Worm (Caenorhabditis elegans): ENCODE measurements around the gene F10E7.5.

The F10E7.5 gene

ce11 chrII:7072590-7073536, 38.9 kb upstream of the F10E7.5 start (continued):
- TF ChIP-seq ztf-11 (tag; optimal IDR thresholded peaks at IDR 0.05) (no peak), lin-29 (GFP tag; IDR thresholded peaks at IDR 0.05) (no peak), nhr-102 (tag; optimal IDR thresholded peaks at IDR 0.05) (no peak), spr-3 (GFP tag; optimal IDR thresholded peaks at IDR 0.05) (no peak), zip-11 (GFP tag; IDR thresholded peaks at IDR 0.05) (no peak), dmd-9 (GFP tag; IDR thresholded peaks at IDR 0.05) (no peak), nhr-111 (GFP tag; optimal IDR thresholded peaks at IDR 0.05) (no peak), ZK546.5 (tag; optimal IDR thresholded peaks at IDR 0.05) (no peak), nhr-41 (GFP tag; IDR thresholded peaks at IDR 0.05) (no peak), lin-13 (GFP tag; optimal IDR thresholded peaks at IDR 0.05) (peak; percentile 21), lim-7 (GFP tag; IDR thresholded peaks at IDR 0.05) (no peak), R02D3.7 (tag; optimal IDR thresholded peaks at IDR 0.05) (no peak), ZK337.2 (GFP tag; IDR thresholded peaks at IDR 0.05) (no peak), jun-1 (tag; optimal IDR thresholded peaks at IDR 0.05) (no peak), nhr-237 (tag; optimal IDR thresholded peaks at IDR 0.05) (no peak), daf-12 (tag; optimal IDR thresholded peaks at IDR 0.05) (no peak), ceh-62 (tag; optimal IDR thresholded peaks at IDR 0.05) (no peak), dmd-8 (GFP tag; IDR thresholded peaks at IDR 0.05) (no peak), duxl-1 (tag; optimal IDR thresholded peaks at IDR 0.05; ENCODE audit: poor library complexity) (no peak), lin-1 (GFP tag; IDR thresholded peaks at IDR 0.05) (peak; percentile 68; the same call in 1 of the 2 replicates), skn-1 (tag; optimal IDR thresholded peaks at IDR 0.05) (no peak)

- TF ChIP-seq nhr-41 (GFP tag; IDR thresholded peaks at IDR 0.05) (no peak), ceh-32 (tag; optimal IDR thresholded peaks at IDR 0.05; ENCODE audit: poor library complexity) (no peak), daf-19 (GFP tag; conservative IDR thresholded peaks at IDR 0.05) (no peak), nhr-25 (tag; optimal IDR thresholded peaks at IDR 0.05; ENCODE audit: borderline replicate concordance, insufficient read depth) (no peak), pqm-1 (tag; optimal IDR thresholded peaks at IDR 0.05) (no peak), dmd-6 (GFP tag; IDR thresholded peaks at IDR 0.05) (no peak), dpl-1 (GFP tag; optimal IDR thresholded peaks at IDR 0.05) (no peak)
These were observed 38.3 kb upstream of the F10E7.5 start, which contains the start of gene kat-1 for ce11 chrII:7073537-7073913. Gene kat-1, plus strand, starts transcription at chrII:7073814.

ce11 chrII:7075564-7076228, 36.1 kb upstream of the F10E7.5 start, which contains the start of gene T02G5.7:
Gene T02G5.7, plus strand, starts transcription at chrII:7075614.
- 0 out of 2 replicates have a peak, but pooled peaks have one; percentile 22 for TF ChIP-seq zfp-3 (GFP tag; conservative IDR thresholded peaks at IDR 0.05)
- peak in 1 of 2 experiments; percentile 39 for TF ChIP-seq daf-16 (GFP tag; optimal IDR thresholded peaks at IDR 0.05)
- no peak for TF ChIP-seq daf-16 (tag; optimal IDR thresholded peaks at IDR 0.05)
- no peak for TF ChIP-seq nhr-10 (tag; optimal IDR thresholded peaks at IDR 0.05)
- 0 out of 2 replicates have a peak, but pooled peaks have one; percentile 24 for TF ChIP-seq Y48G9A.11 (GFP tag; IDR thresholded peaks at IDR 0.05)
- TF ChIP-seq dmd-9 (GFP tag; IDR thresholded peaks at IDR 0.05): no peak
- TF ChIP-seq daf-19 (GFP tag; conservative IDR thresholded peaks at IDR 0.05): 0 out of 2 replicates have a peak, but pooled peaks have one; percentile 53
- no peak for TF ChIP-seq F49E8.2 (tag; optimal IDR thresholded peaks at IDR 0.05; ENCODE audit: borderline replicate concordance)
- TF ChIP-seq lin-1 (GFP tag; IDR thresholded peaks at IDR 0.05): no peak
- peak; percentile 40 for TF ChIP-seq lin-38 (GFP tag; IDR thresholded peaks at IDR 0.05)
- TF ChIP-seq saeg-2 (GFP tag; IDR thresholded peaks at IDR 0.05): 0 out of 2 replicates have a peak, but pooled peaks have one; percentile 48

Data from whole organism, L4 larva.